Worm (Caenorhabditis elegans): ENCODE results near the gene Y26G10.6.

The Y26G10.6 gene

ce11 chrV:17699659-17700058 lies at the start of gene Y26G10.6:
Y26G10.6 (plus strand) TSS chrV:17699959.
- TF ChIP-seq mxl-2 (GFP tag; conservative IDR thresholded peaks at IDR 0.05) (no peak), nhr-6 (tag; optimal IDR thresholded peaks at IDR 0.05) (no peak), lin-13 (GFP tag; optimal IDR thresholded peaks at IDR 0.05) (no peak), vab-7 (GFP tag; IDR thresholded peaks at IDR 0.05) (no peak), ceh-82 (tag; optimal IDR thresholded peaks at IDR 0.05) (no peak), nhr-11 (tag; optimal IDR thresholded peaks at IDR 0.05) (no peak), ZK337.2 (GFP tag; IDR thresholded peaks at IDR 0.05) (no peak), jun-1 (tag; optimal IDR thresholded peaks at IDR 0.05) (no peak), attf-4 (tag; optimal IDR thresholded peaks at IDR 0.05) (no peak), hlh-11 (tag; optimal IDR thresholded peaks at IDR 0.05) (no peak), dmd-9 (GFP tag; IDR thresholded peaks at IDR 0.05) (no peak), ceh-28 (tag; optimal IDR thresholded peaks at IDR 0.05) (no peak), rbr-2 (tag; optimal IDR thresholded peaks at IDR 0.05) (no peak), nhr-77 (tag; optimal IDR thresholded peaks at IDR 0.05) (no peak)

ce11 chrV:17650427-17650826 lies 49.3 kb upstream of the Y26G10.6 start, which contains the start of gene fbxa-192:
fbxa-192 (minus strand) TSS chrV:17650527.
- no peak for TF ChIP-seq tra-1 (GFP tag; IDR thresholded peaks at IDR 0.05)
- TF ChIP-seq ceh-62 (tag; optimal IDR thresholded peaks at IDR 0.05), result no peak
- no peak for TF ChIP-seq Y48G9A.11 (GFP tag; IDR thresholded peaks at IDR 0.05)
- TF ChIP-seq F26F4.8 (GFP tag; conservative IDR thresholded peaks at IDR 0.05), result no peak
- no peak for TF ChIP-seq hif-1 (tag; optimal IDR thresholded peaks at IDR 0.05)
- no peak for TF ChIP-seq mep-1 (tag; optimal IDR thresholded peaks at IDR 0.05)
- TF ChIP-seq daf-16 (GFP tag; optimal IDR thresholded peaks at IDR 0.05), result no peak
- no peak for TF ChIP-seq daf-16 (tag; optimal IDR thresholded peaks at IDR 0.05)
- no peak for TF ChIP-seq unc-130 (GFP tag; optimal IDR thresholded peaks at IDR 0.05)
- TF ChIP-seq aly-2 (tag; optimal IDR thresholded peaks at IDR 0.05), result no peak
- TF ChIP-seq dmd-9 (GFP tag; IDR thresholded peaks at IDR 0.05), result no peak
- no peak for TF ChIP-seq sdz-12 (GFP tag; optimal IDR thresholded peaks at IDR 0.05)
- TF ChIP-seq hlh-30 (tag; optimal IDR thresholded peaks at IDR 0.05; ENCODE audit: insufficient read depth), result no peak
- no peak for TF ChIP-seq zip-2 (tag; optimal IDR thresholded peaks at IDR 0.05)
- TF ChIP-seq lin-29 (GFP tag; IDR thresholded peaks at IDR 0.05), result no peak

ce11 chrV:17655205-17655604 lies 44.6 kb upstream of the Y26G10.6 start:
- no peak for TF ChIP-seq aly-2 (tag; optimal IDR thresholded peaks at IDR 0.05)
- TF ChIP-seq daf-12 (tag; optimal IDR thresholded peaks at IDR 0.05), result no peak
- no peak for TF ChIP-seq mep-1 (tag; optimal IDR thresholded peaks at IDR 0.05)
- no peak for TF ChIP-seq mxl-3 (GFP tag; optimal IDR thresholded peaks at IDR 0.05)
- no peak for TF ChIP-seq zag-1 (tag; optimal IDR thresholded peaks at IDR 0.05)
- TF ChIP-seq F26F4.8 (GFP tag; conservative IDR thresholded peaks at IDR 0.05), result no peak
- TF ChIP-seq F37D6.2 (tag; optimal IDR thresholded peaks at IDR 0.05), result no peak
- no peak for TF ChIP-seq mxl-2 (GFP tag; conservative IDR thresholded peaks at IDR 0.05)
- no peak for TF ChIP-seq lsy-2 (tag; optimal IDR thresholded peaks at IDR 0.05)
- TF ChIP-seq dmd-8 (GFP tag; IDR thresholded peaks at IDR 0.05), result no peak
- TF ChIP-seq dve-1 (tag; optimal IDR thresholded peaks at IDR 0.05; ENCODE audit: insufficient read depth), result no peak
- no peak for TF ChIP-seq gei-8 (GFP tag; optimal IDR thresholded peaks at IDR 0.05)

ce11 chrV:17658824-17659223 lies 40.9 kb upstream of the Y26G10.6 start:
- no peak for TF ChIP-seq lin-29 (GFP tag; IDR thresholded peaks at IDR 0.05)

ce11 chrV:17659228-17659627 lies 40.5 kb upstream of the Y26G10.6 start, which contains the start of gene fbxa-108:
fbxa-108 (minus strand) TSS chrV:17659385.
- no peak for TF ChIP-seq ceh-28 (tag; optimal IDR thresholded peaks at IDR 0.05)
- TF ChIP-seq snpc-1.2 (GFP tag; IDR thresholded peaks at IDR 0.05), result no peak
- TF ChIP-seq zip-2 (tag; optimal IDR thresholded peaks at IDR 0.05), result no peak
- TF ChIP-seq madf-9 (GFP tag; conservative IDR thresholded peaks at IDR 0.05), result no peak
- TF ChIP-seq php-3 (GFP tag; IDR thresholded peaks at IDR 0.05), result peak; percentile 85
- TF ChIP-seq ztf-11 (tag; optimal IDR thresholded peaks at IDR 0.05), result no peak
- no peak for TF ChIP-seq vab-7 (GFP tag; IDR thresholded peaks at IDR 0.05)
- no peak for TF ChIP-seq attf-4 (tag; optimal IDR thresholded peaks at IDR 0.05)
- TF ChIP-seq D1046.2 (GFP tag; IDR thresholded peaks at IDR 0.05), result no peak
- no peak for TF ChIP-seq F37D6.2 (tag; optimal IDR thresholded peaks at IDR 0.05)
- no peak for TF ChIP-seq Y48G9A.11 (GFP tag; IDR thresholded peaks at IDR 0.05)
- TF ChIP-seq mes-2 (tag; optimal IDR thresholded peaks at IDR 0.05; ENCODE audit: poor library complexity, severe bottlenecking), result peak; percentile 43
- no peak for TF ChIP-seq ceh-32 (tag; optimal IDR thresholded peaks at IDR 0.05; ENCODE audit: poor library complexity)
- no peak for TF ChIP-seq set-16 (GFP tag; IDR thresholded peaks at IDR 0.05)
- peak; percentile 7 to 45 for TF ChIP-seq hif-1 (tag; optimal IDR thresholded peaks at IDR 0.05)
- TF ChIP-seq F49E8.2 (tag; optimal IDR thresholded peaks at IDR 0.05; ENCODE audit: borderline replicate concordance), result no peak
